Fruit fly (Drosophila melanogaster) whole organism, embryonic: Measurements from ENCODE around the gene Acph-1.
A peak's percentile ranks its signal among the peaks of the same experiment; 100 is the strongest.

Source experiments
- CG10267 ChIP-seq: fragments of 200-800 bp; sonication (Bioruptor generic); optimal IDR thresholded peaks from 2 replicates; lab custom pipeline; 2018; ENCODE audit warnings: missing biosample characterization, mild to moderate bottlenecking, missing genetic modification characterization, moderate library complexity
- CG10654 ChIP-seq: fragments of 200-800 bp; sonication (Bioruptor generic); optimal IDR thresholded peaks from 2 replicates; lab custom pipeline; 2016; ENCODE audit warnings: missing biosample characterization, missing genetic modification characterization
- CG11696 ChIP-seq: fragments of 200-800 bp; sonication (Bioruptor generic); IDR thresholded peaks from 2 replicates; pipeline ENCODE4 v1.3.6; 2022; ENCODE audit warnings: missing biosample characterization, missing genetic modification characterization
- CG13123 ChIP-seq: fragments of 200-800 bp; sonication (Bioruptor generic); optimal IDR thresholded peaks from 2 replicates; lab custom pipeline; 2016; ENCODE audit warnings: missing biosample characterization, missing genetic modification characterization
- CG13287 ChIP-seq: fragments of 200-800 bp; sonication (Bioruptor generic); IDR thresholded peaks from 2 replicates; pipeline ENCODE4 v1.3.6; 2022; ENCODE audit warnings: missing biosample characterization, missing genetic modification characterization; ENCODE audit not compliant: partially characterized antibody
- CG13775 ChIP-seq: fragments of 200-800 bp; sonication (Bioruptor generic); optimal IDR thresholded peaks from 3 replicates; lab custom pipeline; 2017; ENCODE audit warnings: missing biosample characterization, mild to moderate bottlenecking, missing genetic modification characterization
- CG15073 ChIP-seq: fragments of 200-800 bp; sonication (Bioruptor generic); optimal IDR thresholded peaks from 2 replicates; lab custom pipeline; 2016; ENCODE audit warnings: missing biosample characterization, missing genetic modification characterization
- CG17328 ChIP-seq: fragments of 200-800 bp; sonication (Bioruptor generic); IDR thresholded peaks from 2 replicates; pipeline ENCODE4 v1.3.6; 2022; ENCODE audit warnings: missing biosample characterization, missing genetic modification characterization
- CG18599 ChIP-seq: fragments of 200-800 bp; sonication (Bioruptor generic); optimal IDR thresholded peaks from 3 replicates; lab custom pipeline; 2017; ENCODE audit warnings: missing biosample characterization, missing genetic modification characterization, mild to moderate bottlenecking, moderate library complexity, missing genetic modification reagents
- CG2129 ChIP-seq: fragments of 200-800 bp; sonication (Bioruptor generic); IDR thresholded peaks from 2 replicates; pipeline ENCODE4 v1.3.6; 2022; ENCODE audit warnings: missing biosample characterization, missing genetic modification characterization; ENCODE audit not compliant: partially characterized antibody
- CG3163 ChIP-seq: fragments of 200-800 bp; sonication (Bioruptor generic); optimal IDR thresholded peaks from 3 replicates; lab custom pipeline; 2016; ENCODE audit warnings: missing biosample characterization, missing genetic modification characterization
- CG32532 ChIP-seq: fragments of 200-800 bp; sonication (Bioruptor generic); IDR thresholded peaks from 2 replicates; pipeline ENCODE4 v1.3.6; 2022; ENCODE audit warnings: missing biosample characterization, missing genetic modification characterization
- CG34376 ChIP-seq: fragments of 200-800 bp; sonication (Bioruptor generic); optimal IDR thresholded peaks from 2 replicates; lab custom pipeline; 2018; ENCODE audit warnings: missing biosample characterization, mild to moderate bottlenecking, missing genetic modification characterization
- CG4820 ChIP-seq: fragments of 200-800 bp; sonication (Bioruptor generic); optimal IDR thresholded peaks from 3 replicates; lab custom pipeline; 2016; ENCODE audit warnings: missing biosample characterization, missing genetic modification characterization
- CG6854 ChIP-seq: fragments of 200-800 bp; sonication (Bioruptor generic); optimal IDR thresholded peaks from 3 replicates; lab custom pipeline; 2017; ENCODE audit warnings: missing biosample characterization, mild to moderate bottlenecking, missing genetic modification characterization
- CG7357 ChIP-seq: fragments of 200-800 bp; sonication (Bioruptor generic); IDR thresholded peaks from 3 replicates; pipeline ENCODE4 v1.3.6; 2022; ENCODE audit warnings: missing biosample characterization, missing genetic modification characterization
- CG7928 ChIP-seq: fragments of 200-800 bp; sonication (Bioruptor generic); optimal IDR thresholded peaks from 2 replicates; lab custom pipeline; 2017; ENCODE audit warnings: missing biosample characterization, mild to moderate bottlenecking, missing genetic modification characterization
- CoRest ChIP-seq: fragments of 200-800 bp; sonication (Bioruptor generic); optimal IDR thresholded peaks from 3 replicates; lab custom pipeline; 2018; ENCODE audit warnings: missing biosample characterization, mild to moderate bottlenecking, missing genetic modification characterization, moderate library complexity
- Dll ChIP-seq: fragments of 200-800 bp; sonication (Bioruptor generic); IDR thresholded peaks from 4 replicates; pipeline ENCODE4 v1.3.6; 2022; ENCODE audit warnings: missing biosample characterization, missing genetic modification characterization; ENCODE audit not compliant: partially characterized antibody
- Elba2 ChIP-seq: fragments of 200-800 bp; sonication (Bioruptor generic); optimal IDR thresholded peaks from 3 replicates; lab custom pipeline; 2016; ENCODE audit warnings: missing biosample characterization, missing genetic modification characterization
- HLH3B ChIP-seq: fragments of 200-800 bp; sonication (Bioruptor generic); IDR thresholded peaks from 2 replicates; pipeline ENCODE4 v1.3.6; 2022; ENCODE audit warnings: missing biosample characterization, missing genetic modification characterization
- Sin3A ChIP-seq: fragments of >200 bp; optimal IDR thresholded peaks from 2 replicates; lab custom pipeline; 2018
- Spps ChIP-seq: fragments of 200-800 bp; sonication (Bioruptor generic); optimal IDR thresholded peaks from 2 replicates; lab custom pipeline; 2018; ENCODE audit warnings: missing biosample characterization, mild to moderate bottlenecking, missing genetic modification characterization
- Ssrp ChIP-seq: fragments of 200-800 bp; sonication (Bioruptor generic); optimal IDR thresholded peaks from 2 replicates; lab custom pipeline; 2018; ENCODE audit warnings: missing biosample characterization, mild to moderate bottlenecking, missing genetic modification characterization, moderate library complexity
- Taf1 ChIP-seq: fragments of 200-800 bp; sonication (Bioruptor generic); IDR thresholded peaks from 2 replicates; pipeline ENCODE4 v1.3.6; 2022; ENCODE audit warnings: missing biosample characterization, missing genetic modification characterization
- Tbp ChIP-seq: fragments of >200 bp; optimal IDR thresholded peaks from 2 replicates; lab custom pipeline; 2018; ENCODE audit warnings: missing biosample characterization, missing genetic modification characterization
- Usf ChIP-seq: fragments of 200-800 bp; sonication (Bioruptor generic); optimal IDR thresholded peaks from 2 replicates; lab custom pipeline; 2017; ENCODE audit warnings: missing genotype, missing biosample characterization, missing genetic modification characterization
- abd-A ChIP-seq: fragments of 200-800 bp; sonication (Bioruptor generic); optimal IDR thresholded peaks from 3 replicates; lab custom pipeline; 2019; ENCODE audit warnings: missing biosample characterization, mild to moderate bottlenecking, missing genetic modification characterization, moderate library complexity
- ac ChIP-seq: fragments of 200-800 bp; sonication (Bioruptor generic); optimal IDR thresholded peaks from 3 replicates; lab custom pipeline; 2017; ENCODE audit warnings: missing biosample characterization, mild to moderate bottlenecking, missing genetic modification characterization
- ash1 ChIP-seq: fragments of 200-800 bp; sonication (Bioruptor generic); optimal IDR thresholded peaks from 2 replicates; lab custom pipeline; 2018; ENCODE audit warnings: missing biosample characterization, mild to moderate bottlenecking, missing genetic modification characterization
- bcd ChIP-seq: fragments of 200-800 bp; sonication (Bioruptor generic); optimal IDR thresholded peaks from 2 replicates; lab custom pipeline; 2017; ENCODE audit warnings: missing biosample characterization, mild to moderate bottlenecking, missing genetic modification characterization
- btn ChIP-seq: fragments of 200-800 bp; sonication (Bioruptor generic); optimal IDR thresholded peaks from 2 replicates; lab custom pipeline; 2016; ENCODE audit warnings: missing biosample characterization, missing genetic modification characterization
- chif ChIP-seq, 2 experiments: fragments of 200-800 bp; sonication (Bioruptor generic); optimal IDR thresholded peaks; 3 replicates each; lab custom pipeline; 2016; ENCODE audit warnings: missing biosample characterization in 2 of 2, missing genetic modification characterization in 2 of 2
- crc ChIP-seq: fragments of 200-800 bp; sonication (Bioruptor generic); optimal IDR thresholded peaks from 2 replicates; lab custom pipeline; 2016; ENCODE audit warnings: missing biosample characterization, missing genetic modification characterization
- dan ChIP-seq: fragments of 200-800 bp; sonication (Bioruptor generic); IDR thresholded peaks from 2 replicates; pipeline ENCODE4 v1.3.6; 2022; ENCODE audit warnings: missing biosample characterization, missing genetic modification characterization
- ewg ChIP-seq: fragments of 200-800 bp; sonication (Bioruptor generic); optimal IDR thresholded peaks from 3 replicates; lab custom pipeline; 2017; ENCODE audit warnings: mild to moderate bottlenecking, missing biosample characterization, missing genetic modification reagents, missing genetic modification characterization
- exex ChIP-seq: fragments of 200-800 bp; sonication (Bioruptor generic); optimal IDR thresholded peaks from 4 replicates; lab custom pipeline; 2018; ENCODE audit warnings: missing biosample characterization, mild to moderate bottlenecking, missing genetic modification characterization, moderate library complexity
- fd3F ChIP-seq: fragments of 200-800 bp; sonication (Bioruptor generic); optimal IDR thresholded peaks from 2 replicates; lab custom pipeline; 2018; ENCODE audit warnings: missing biosample characterization, mild to moderate bottlenecking, missing genetic modification characterization, moderate library complexity
- gro ChIP-seq: fragments of 200-800 bp; sonication (Bioruptor generic); optimal IDR thresholded peaks from 2 replicates; lab custom pipeline; 2016; ENCODE audit warnings: missing biosample characterization, missing genetic modification characterization
- hb ChIP-seq: fragments of 200-800 bp; sonication (Bioruptor generic); IDR thresholded peaks from 3 replicates; pipeline ENCODE4 v1.3.6; 2022; ENCODE audit warnings: missing biosample characterization, missing genetic modification characterization; ENCODE audit not compliant: partially characterized antibody
- kah ChIP-seq: fragments of 200-800 bp; sonication (Bioruptor generic); optimal IDR thresholded peaks from 2 replicates; lab custom pipeline; 2018; ENCODE audit warnings: missing biosample characterization, mild to moderate bottlenecking, missing genetic modification characterization
- ken ChIP-seq: fragments of 200-800 bp; sonication (Bioruptor generic); IDR thresholded peaks from 3 replicates; pipeline ENCODE4 v1.3.6; 2022; ENCODE audit warnings: missing biosample characterization, missing genetic modification characterization
- lola ChIP-seq, 3 experiments: fragments of >200 bp in 2 of 3; fragments of 200-800 bp in 1 of 3; sonication (Bioruptor generic) in 1 of 3; optimal IDR thresholded peaks; 2 replicates each; lab custom pipeline; 2017 to 2019; ENCODE audit warnings: missing biosample characterization in 3 of 3, missing genetic modification characterization in 3 of 3, mild to moderate bottlenecking in 1 of 3, moderate library complexity in 1 of 3
- mld ChIP-seq: fragments of 200-800 bp; sonication (Bioruptor generic); IDR thresholded peaks from 3 replicates; pipeline ENCODE4 v1.3.6; 2022; ENCODE audit warnings: missing biosample characterization, missing genetic modification characterization; ENCODE audit not compliant: partially characterized antibody
- rib ChIP-seq: fragments of 200-800 bp; sonication (Bioruptor generic); IDR thresholded peaks from 2 replicates; pipeline ENCODE4 v1.3.6; 2022; ENCODE audit warnings: missing biosample characterization, missing genetic modification characterization
- ro ChIP-seq: fragments of 200-800 bp; sonication (Bioruptor generic); IDR thresholded peaks from 2 replicates; pipeline ENCODE4 v1.3.6; 2022; ENCODE audit warnings: missing biosample characterization, missing genetic modification characterization
- row ChIP-seq: fragments of 200-800 bp; sonication (Bioruptor generic); IDR thresholded peaks from 3 replicates; pipeline ENCODE4 v1.3.6; 2022; ENCODE audit warnings: missing biosample characterization, missing genetic modification characterization
- schlank ChIP-seq: fragments of 200-800 bp; sonication (Bioruptor generic); optimal IDR thresholded peaks from 2 replicates; lab custom pipeline; 2018; ENCODE audit warnings: missing biosample characterization, mild to moderate bottlenecking, missing genetic modification characterization
- wdn ChIP-seq: fragments of 200-800 bp; sonication (Bioruptor generic); IDR thresholded peaks from 2 replicates; pipeline ENCODE4 v1.3.6; 2022; ENCODE audit warnings: missing biosample characterization, missing genetic modification characterization

Acph-1 gene

dm6 chr3R:30021559-30022451 is 28.6 kb upstream of the Acph-1 start, which contains the start of gene Mgat2 (continued):
- peak; percentile 21; the same call in 1 of the 2 replicates for TF ChIP-seq CG32532 (GFP tag; lab: Robert Waterston, UW)
- no peak for TF ChIP-seq Taf1 (GFP tag; lab: Robert Waterston, UW)
- TF ChIP-seq gro (GFP tag; lab: Kevin White, UChicago): peak; percentile 45
- no peak for TF ChIP-seq CG10654 (GFP tag; lab: Kevin White, UChicago)
- no peak for TF ChIP-seq CG15073 (GFP tag; lab: Kevin White, UChicago)
- TF ChIP-seq Spps (tag; lab: Kevin White, UChicago): peak; percentile 63
- TF ChIP-seq wdn (GFP tag; lab: Robert Waterston, UW): no peak
- no peak for TF ChIP-seq ewg
- TF ChIP-seq rib: peak; percentile 62; the same call in 1 of the 2 replicates
- TF ChIP-seq row (GFP tag; lab: Robert Waterston, UW): no peak
- TF ChIP-seq bcd (GFP tag; lab: Kevin White, UChicago): no peak
- TF ChIP-seq CG2129: peak; percentile 80
- TF ChIP-seq exex: no peak
- no peak for TF ChIP-seq CoRest (tag; lab: Kevin White, UChicago)
- peak; percentile 62 for TF ChIP-seq ash1 (GFP tag; lab: Kevin White, UChicago)
- TF ChIP-seq CG18599 (GFP tag; lab: Kevin White, UChicago): no peak
- no peak for TF ChIP-seq CG7357 (GFP tag; lab: Robert Waterston, UW)
- TF ChIP-seq CG4820 (GFP tag; lab: Kevin White, UChicago): no peak
- no peak for TF ChIP-seq ro (GFP tag; lab: Robert Waterston, UW)
- 0 out of 2 replicates have a peak, but pooled peaks have one; percentile 7 for TF ChIP-seq CG11696
- no peak for TF ChIP-seq CG13123 (GFP tag; lab: Kevin White, UChicago)
- peak; percentile 84 for TF ChIP-seq CG34376
- TF ChIP-seq mld (GFP tag; lab: Robert Waterston, UW): peak; percentile 77; the same call in 2 of the 3 replicates
- no peak for TF ChIP-seq HLH3B (GFP tag; lab: Robert Waterston, UW)
- no peak for TF ChIP-seq btn
- peak; percentile 75 for TF ChIP-seq hb (GFP tag; lab: Robert Waterston, UW)
- peak; percentile 51 for TF ChIP-seq ac
- TF ChIP-seq dan (GFP tag; lab: Robert Waterston, UW): no peak
- no peak for TF ChIP-seq CG13775 (GFP tag; lab: Kevin White, UChicago)
- TF ChIP-seq Ssrp: no peak
- TF ChIP-seq ken (GFP tag; lab: Robert Waterston, UW): no peak
- TF ChIP-seq Usf (GFP tag; lab: Kevin White, UChicago): no peak
- TF ChIP-seq kah (GFP tag; lab: Kevin White, UChicago): peak; percentile 58
- peak; percentile 44 for TF ChIP-seq CG10267 (tag; lab: Kevin White, UChicago)
- TF ChIP-seq crc (GFP tag; lab: Kevin White, UChicago): no peak
- TF ChIP-seq Dll: peak; percentile 96
- no peak for TF ChIP-seq Tbp (GFP tag; lab: Kevin White, UChicago)
- no peak for TF ChIP-seq CG17328 (GFP tag; lab: Robert Waterston, UW)
- no peak for TF ChIP-seq Sin3A (lab: Kevin White, UChicago)
- no peak for TF ChIP-seq CG7928 (GFP tag; lab: Kevin White, UChicago)
- no peak for TF ChIP-seq CG3163 (GFP tag; lab: Kevin White, UChicago)
- TF ChIP-seq abd-A (tag; lab: Kevin White, UChicago): peak; percentile 96
- TF ChIP-seq lola (GFP tag; optimal IDR thresholded peaks at IDR 0.05; lab: Kevin White, UChicago): peak in 1 of 3 experiments; percentile 8
- TF ChIP-seq schlank (tag; lab: Kevin White, UChicago): no peak
- TF ChIP-seq Elba2 (GFP tag; lab: Kevin White, UChicago): no peak
- TF ChIP-seq fd3F: no peak
- peak; percentile 66 for TF ChIP-seq CG6854 (GFP tag; lab: Kevin White, UChicago)
- peak in 1 of 2 experiments; percentile 7 for TF ChIP-seq chif (GFP tag; optimal IDR thresholded peaks at IDR 0.05; lab: Kevin White, UChicago)
- peak; percentile 93 for TF ChIP-seq CG13287 (GFP tag; lab: Robert Waterston, UW)
